Worm (Caenorhabditis elegans) whole organism, dauer: ENCODE data around the gene bgnt-1.2.
"Not testable (repeated sequence)": the region's sequence is repeated elsewhere in the genome, so short reads cannot be mapped to it uniquely, and the experiment has no call there.

Experiments
- unc-62 ChIP-seq: sonication (generic microtip); optimal IDR thresholded peaks from 2 replicates; lab custom pipeline; 2017; ENCODE audit warnings: missing biosample characterization, missing genetic modification reagents, missing genetic modification characterization

bgnt-1.2 gene

DNA sequence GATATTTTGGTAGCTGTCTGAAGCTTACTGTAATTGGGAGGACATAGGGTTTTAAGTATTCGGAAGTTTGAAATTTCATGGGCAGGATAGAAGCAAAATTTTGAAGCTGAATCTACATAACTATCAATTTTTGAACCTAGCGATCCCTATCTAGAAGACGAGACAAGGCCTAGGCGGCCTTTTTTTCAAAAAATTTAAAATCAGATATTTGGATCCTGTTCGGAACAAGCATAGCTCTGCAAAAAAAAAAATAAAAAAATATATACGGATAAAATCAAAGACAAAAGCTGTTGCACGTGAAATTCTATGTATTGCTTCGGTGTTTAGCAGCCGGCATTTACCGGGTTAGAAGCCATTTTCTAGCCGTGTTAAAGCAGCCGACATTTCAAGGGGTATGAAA is 23.3 kb downstream of the bgnt-1.2 start, which contains the start of gene F36F12.2:
F36F12.2 (minus strand) TSS at position 101 of the 400 bp plus-strand sequence.
- no peak for TF ChIP-seq unc-62

DNA sequence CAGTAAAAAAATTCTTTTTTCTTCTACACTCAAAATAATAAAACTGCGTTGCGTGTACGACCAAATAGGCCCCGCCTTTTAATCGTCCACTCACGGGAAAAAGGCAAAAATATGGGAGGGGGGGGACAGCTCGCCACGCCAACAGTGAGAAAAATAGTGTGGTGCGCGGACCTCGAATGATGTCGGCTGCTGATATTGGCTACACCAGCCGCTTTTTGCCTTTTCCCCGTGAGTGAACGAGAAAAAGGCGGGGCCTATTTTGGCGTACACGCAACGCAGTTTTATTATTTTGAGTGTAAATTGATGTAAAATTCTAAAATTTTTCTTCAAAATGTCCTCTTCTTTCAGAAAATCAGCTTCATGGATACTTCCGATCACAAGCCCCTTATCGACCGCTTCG is 28.2 kb downstream of the bgnt-1.2 start, which contains the start of gene ztf-28:
ztf-28 (plus strand) TSS at position 349 of the 400 bp plus-strand sequence.
- not testable (repeated sequence) for TF ChIP-seq unc-62

DNA sequence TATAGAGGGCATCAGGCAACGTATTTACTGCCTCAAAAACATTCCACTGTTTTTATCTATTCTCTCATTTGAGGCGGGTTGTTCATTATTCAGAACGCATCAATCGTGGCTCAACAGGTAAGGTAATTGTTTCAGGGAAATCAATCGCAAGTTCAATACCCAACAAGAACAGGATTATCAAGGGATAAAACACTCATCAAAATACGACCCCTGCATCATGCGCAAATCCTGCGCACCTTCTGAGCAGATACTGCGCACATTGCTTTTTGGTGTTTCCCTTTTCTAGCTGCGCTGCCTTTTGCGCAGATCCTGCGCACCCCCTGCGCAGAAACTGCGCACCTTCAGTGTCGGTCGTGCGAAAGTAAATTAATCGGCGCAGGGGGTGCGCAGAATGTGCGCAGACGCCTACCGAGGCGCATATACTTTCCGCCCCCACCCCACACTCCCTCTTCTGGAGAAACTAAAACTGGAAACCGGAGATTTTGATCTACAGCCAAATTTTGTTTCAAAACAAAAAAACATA is 32.7 kb downstream of the bgnt-1.2 start, which contains the start of gene F36F12.3:
F36F12.3 (plus strand) TSS at position 51 of the 523 bp plus-strand sequence.
- not testable (repeated sequence) for TF ChIP-seq unc-62

- no peak for TF ChIP-seq unc-62
Measured at ce11 chrV:2083869-2084268, 34.6 kb downstream of the bgnt-1.2 start.

DNA sequence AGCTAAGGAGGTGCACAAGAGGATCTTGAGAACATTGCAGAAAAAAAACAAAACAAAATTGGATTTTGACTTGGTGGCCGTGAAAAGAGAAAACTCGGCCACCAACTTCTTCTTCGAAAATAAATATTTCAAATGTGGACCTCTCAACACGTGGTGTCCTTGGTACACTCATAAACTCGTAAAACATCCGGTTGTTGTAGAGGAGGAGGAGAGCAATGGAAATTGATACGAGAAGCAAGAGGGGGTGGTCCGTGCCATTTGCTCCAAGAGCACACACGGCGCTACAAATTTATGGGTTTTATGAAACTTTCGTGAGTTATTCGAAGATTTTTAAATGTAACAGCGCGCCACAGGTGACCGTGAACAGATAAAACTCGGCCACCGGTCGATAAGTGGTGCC is 36.6 kb downstream of the bgnt-1.2 start:
- no peak for TF ChIP-seq unc-62

- no peak for TF ChIP-seq unc-62
Measured at ce11 chrV:2081269-2081668, 37.2 kb downstream of the bgnt-1.2 start.

DNA sequence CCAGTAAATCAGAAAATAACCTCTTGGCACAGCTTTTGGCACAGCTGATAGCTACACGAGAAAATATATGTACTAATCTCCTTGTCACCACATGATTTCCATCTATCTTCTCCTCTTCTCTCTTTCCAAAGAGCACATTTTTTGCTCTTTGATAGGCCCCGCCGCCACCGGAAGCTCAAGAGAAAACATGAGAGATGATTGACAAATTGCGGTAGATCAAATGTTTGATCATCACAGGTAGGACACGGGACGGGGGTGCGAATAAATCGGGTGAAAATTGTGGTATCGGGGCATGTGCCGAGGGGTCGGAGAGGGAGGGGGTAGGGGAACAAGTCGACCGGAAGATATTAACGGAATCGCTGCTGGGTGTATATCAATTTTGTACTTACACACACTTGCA is 42.4 kb downstream of the bgnt-1.2 start:
- no peak for TF ChIP-seq unc-62

DNA sequence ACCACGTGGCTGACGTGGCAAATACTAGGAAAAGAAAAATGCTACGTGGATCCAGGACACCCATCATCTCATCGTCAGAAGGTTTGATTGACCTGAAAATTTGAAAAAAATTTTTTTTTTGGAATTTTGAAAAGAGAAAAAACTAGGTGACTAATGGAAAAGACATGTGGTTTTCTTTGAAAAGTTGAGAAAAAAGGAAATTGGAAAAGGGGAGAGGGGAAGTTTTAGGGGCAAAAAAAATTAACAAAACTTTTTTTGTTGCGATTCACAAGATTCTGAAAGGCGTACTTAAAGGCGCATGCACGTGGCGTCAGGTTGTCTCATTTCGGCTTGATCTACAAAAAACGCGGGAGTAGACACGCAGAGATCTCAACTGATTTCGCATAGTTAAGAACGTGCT is 45.7 kb downstream of the bgnt-1.2 start, which contains the start of gene Y40B10A.9:
Y40B10A.9 (minus strand) TSS at position 101 of the 400 bp plus-strand sequence.
- TF ChIP-seq unc-62 = no peak

DNA sequence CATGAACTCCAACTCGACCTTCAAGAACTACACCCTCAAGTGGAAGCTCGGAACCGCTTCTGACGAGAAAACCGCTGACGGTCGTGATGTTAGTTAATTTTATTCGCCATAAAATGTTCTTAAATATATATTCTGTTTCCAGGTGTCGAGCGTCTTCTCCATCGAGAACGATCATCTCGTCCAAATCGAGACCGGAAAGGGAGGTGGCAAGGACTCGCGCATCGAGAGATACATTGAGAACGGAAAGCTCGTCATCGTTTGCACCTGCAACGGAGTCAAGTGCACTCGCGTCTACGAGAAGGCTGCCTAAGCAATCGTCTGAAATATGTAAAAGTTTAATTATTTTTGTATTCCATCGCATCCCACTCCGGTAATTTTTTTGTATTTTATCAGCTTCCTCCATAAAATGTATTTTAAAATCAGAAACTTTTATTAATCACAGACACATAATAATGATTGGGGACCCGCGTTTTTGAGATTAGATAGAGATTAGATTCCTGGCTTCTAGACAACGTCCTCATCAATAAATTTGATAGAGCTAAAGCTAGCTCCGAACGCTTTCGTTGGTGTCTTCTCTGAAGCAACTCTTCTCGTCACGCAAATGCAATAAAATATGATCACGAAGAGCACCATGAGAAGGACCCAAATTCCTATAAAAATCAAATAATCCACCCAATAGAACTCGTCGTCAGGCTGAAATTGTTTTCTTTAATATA is 49.6 kb downstream of the bgnt-1.2 start:
- TF ChIP-seq unc-62 = no peak

DNA sequence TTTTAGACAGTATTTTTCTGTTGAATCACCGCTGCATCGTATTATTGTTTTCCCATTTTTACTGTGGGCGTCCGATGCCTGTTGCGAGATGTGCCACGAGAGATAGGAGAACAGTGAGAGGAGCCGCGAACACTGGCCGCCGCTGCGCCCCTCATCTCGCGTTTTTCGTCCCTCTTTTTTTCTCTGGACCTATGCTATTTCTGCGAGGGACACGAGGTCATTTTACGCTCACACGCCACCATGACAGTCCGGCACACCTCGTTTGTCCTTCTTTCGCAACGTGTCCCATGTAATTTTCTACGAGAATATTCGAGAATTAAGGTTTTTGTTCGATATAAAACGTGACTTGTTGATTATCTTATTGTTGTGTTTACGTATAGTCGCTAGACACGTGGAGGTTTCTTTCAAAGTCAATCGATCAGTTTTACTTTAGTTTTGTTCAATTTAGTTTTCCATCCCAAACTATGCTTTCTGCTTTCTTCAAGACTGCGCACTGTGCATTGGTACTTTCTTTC is 50.4 kb downstream of the bgnt-1.2 start, which contains the start of gene lbp-9:
lbp-9 (plus strand) TSS at position 465 of the 515 bp plus-strand sequence.
- no peak for TF ChIP-seq unc-62

DNA sequence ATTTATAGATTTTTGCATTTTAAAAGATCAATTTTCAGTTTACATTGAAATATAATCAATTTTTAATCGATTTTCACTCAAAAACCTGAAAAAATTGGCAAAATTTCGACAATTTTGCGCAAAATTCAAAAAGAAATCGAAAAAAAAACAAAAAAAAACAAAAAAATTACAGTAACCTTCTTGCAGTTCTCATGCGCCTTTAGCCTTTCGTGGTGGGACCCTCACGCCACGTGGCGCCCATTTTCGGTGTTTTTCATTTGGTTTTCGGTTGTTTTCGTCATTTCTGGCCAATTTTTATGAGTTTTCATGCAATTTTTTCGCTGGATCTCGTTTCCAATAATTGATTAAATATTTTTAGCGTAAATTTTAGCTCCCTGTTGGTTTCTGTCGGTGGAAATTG is 51.1 kb downstream of the bgnt-1.2 start:
- TF ChIP-seq unc-62 = no peak

DNA sequence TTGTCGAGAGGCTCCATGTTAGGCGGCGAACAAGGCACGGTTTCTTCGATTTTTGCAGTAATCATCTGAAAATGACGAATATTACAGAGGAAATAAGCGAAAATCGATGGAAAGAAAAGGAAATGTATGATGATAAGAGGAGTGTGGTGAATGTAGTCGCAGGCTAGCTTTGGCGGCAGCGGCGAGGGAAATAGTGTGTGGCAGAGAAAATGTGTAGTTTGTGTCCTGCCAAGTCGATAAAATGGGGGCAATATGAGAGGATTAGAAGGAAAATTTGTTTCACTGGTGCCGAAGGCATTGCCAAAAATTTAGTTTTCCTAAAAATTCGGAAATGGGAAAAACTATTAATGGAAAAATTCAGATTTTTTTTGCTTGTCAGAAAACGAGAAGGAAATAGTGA is 51.7 kb downstream of the bgnt-1.2 start, which contains the start of gene nhr-86:
nhr-86 (minus strand) TSS at position 71 of the 400 bp plus-strand sequence.
- TF ChIP-seq unc-62 = no peak
